Worm (Caenorhabditis elegans): ENCODE measurements around the gene unc-10.

Gene unc-10

ce11 chrX:7271968-7272367 lies 8.2 kb downstream of the unc-10 start, which contains the start of gene F46H5.11:
Gene F46H5.11, minus strand, starts transcription at chrX:7272068.
- no peak for TF ChIP-seq flt-1 (GFP tag; IDR thresholded peaks at IDR 0.05)
- TF ChIP-seq klf-2 (GFP tag; conservative IDR thresholded peaks at IDR 0.05), result no peak
- no peak for TF ChIP-seq T22C8.4 (GFP tag; IDR thresholded peaks at IDR 0.05)
- no peak for TF ChIP-seq med-1 (GFP tag; optimal IDR thresholded peaks at IDR 0.05; ENCODE audit: insufficient read depth)
- no peak for TF ChIP-seq tab-1 (GFP tag; IDR thresholded peaks at IDR 0.05)
- TF ChIP-seq ztf-23 (GFP tag; IDR thresholded peaks at IDR 0.05), result no peak
- no peak for TF ChIP-seq cog-1 (tag; optimal IDR thresholded peaks at IDR 0.05)

- no peak for TF ChIP-seq klf-2 (GFP tag; conservative IDR thresholded peaks at IDR 0.05)
- no peak for TF ChIP-seq ztf-23 (GFP tag; IDR thresholded peaks at IDR 0.05)
- no peak for TF ChIP-seq ztf-29 (GFP tag; IDR thresholded peaks at IDR 0.05)
- TF ChIP-seq flt-1 (GFP tag; IDR thresholded peaks at IDR 0.05), result no peak
- TF ChIP-seq cog-1 (tag; optimal IDR thresholded peaks at IDR 0.05), result no peak
- TF ChIP-seq tab-1 (GFP tag; IDR thresholded peaks at IDR 0.05), result no peak
- TF ChIP-seq T22C8.4 (GFP tag; IDR thresholded peaks at IDR 0.05), result no peak
- TF ChIP-seq ref-1 (GFP tag; conservative IDR thresholded peaks at IDR 0.05), result no peak
- TF ChIP-seq med-1 (GFP tag; optimal IDR thresholded peaks at IDR 0.05; ENCODE audit: insufficient read depth), result no peak
These were observed 10.7 kb downstream of the unc-10 start, which contains the start of gene grd-7 for ce11 chrX:7269379-7269778. Gene grd-7, minus strand, starts transcription at chrX:7269479.

- no peak for TF ChIP-seq med-1 (GFP tag; optimal IDR thresholded peaks at IDR 0.05; ENCODE audit: insufficient read depth)
- no peak for TF ChIP-seq ztf-23 (GFP tag; IDR thresholded peaks at IDR 0.05)
- no peak for TF ChIP-seq ref-1 (GFP tag; conservative IDR thresholded peaks at IDR 0.05)
These were observed 11.2 kb downstream of the unc-10 start for ce11 chrX:7268965-7269364.

ce11 chrX:7265348-7265747 lies 14.8 kb downstream of the unc-10 start, which contains the start of gene F46H5.2:
Gene F46H5.2, plus strand, starts transcription at chrX:7265648.
- TF ChIP-seq med-1 (GFP tag; optimal IDR thresholded peaks at IDR 0.05; ENCODE audit: insufficient read depth) (no peak), ztf-23 (GFP tag; IDR thresholded peaks at IDR 0.05) (no peak), cog-1 (tag; optimal IDR thresholded peaks at IDR 0.05) (no peak), tab-1 (GFP tag; IDR thresholded peaks at IDR 0.05) (no peak)

ce11 chrX:7264591-7265306 lies 15.4 kb downstream of the unc-10 start:
- TF ChIP-seq tab-1 (GFP tag; IDR thresholded peaks at IDR 0.05) (no peak), med-1 (GFP tag; optimal IDR thresholded peaks at IDR 0.05; ENCODE audit: insufficient read depth) (no peak), klf-2 (GFP tag; conservative IDR thresholded peaks at IDR 0.05) (no peak), flt-1 (GFP tag; IDR thresholded peaks at IDR 0.05) (peak; percentile 67; the same call in 1 of the 2 replicates), cog-1 (tag; optimal IDR thresholded peaks at IDR 0.05) (peak; percentile 75), T22C8.4 (GFP tag; IDR thresholded peaks at IDR 0.05) (no peak), ztf-29 (GFP tag; IDR thresholded peaks at IDR 0.05) (peak; percentile 78; the same call in 1 of the 2 replicates), ztf-23 (GFP tag; IDR thresholded peaks at IDR 0.05) (peak; percentile 58; the same call in 1 of the 2 replicates), ref-1 (GFP tag; conservative IDR thresholded peaks at IDR 0.05) (no peak)

- TF ChIP-seq flt-1 (GFP tag; IDR thresholded peaks at IDR 0.05), result no peak
- TF ChIP-seq ztf-23 (GFP tag; IDR thresholded peaks at IDR 0.05), result no peak
- no peak for TF ChIP-seq med-1 (GFP tag; optimal IDR thresholded peaks at IDR 0.05; ENCODE audit: insufficient read depth)
- no peak for TF ChIP-seq ztf-29 (GFP tag; IDR thresholded peaks at IDR 0.05)
- TF ChIP-seq ref-1 (GFP tag; conservative IDR thresholded peaks at IDR 0.05), result no peak
- TF ChIP-seq cog-1 (tag; optimal IDR thresholded peaks at IDR 0.05), result no peak
- no peak for TF ChIP-seq tab-1 (GFP tag; IDR thresholded peaks at IDR 0.05)
These were observed 19.6 kb downstream of the unc-10 start, which contains the start of gene lact-1 for ce11 chrX:7260327-7261019. Gene lact-1, minus strand, starts transcription at chrX:7260377.

ce11 chrX:7256891-7257290 lies 23.2 kb downstream of the unc-10 start, which contains the start of gene F46H5.5:
Gene F46H5.5, minus strand, starts transcription at chrX:7256991.
- TF ChIP-seq ztf-23 (GFP tag; IDR thresholded peaks at IDR 0.05), result no peak

- TF ChIP-seq T22C8.4 (GFP tag; IDR thresholded peaks at IDR 0.05), result no peak
- no peak for TF ChIP-seq ztf-29 (GFP tag; IDR thresholded peaks at IDR 0.05)
- TF ChIP-seq ztf-23 (GFP tag; IDR thresholded peaks at IDR 0.05), result no peak
- TF ChIP-seq cog-1 (tag; optimal IDR thresholded peaks at IDR 0.05), result peak; percentile 18
- TF ChIP-seq klf-2 (GFP tag; conservative IDR thresholded peaks at IDR 0.05), result no peak
- TF ChIP-seq med-1 (GFP tag; optimal IDR thresholded peaks at IDR 0.05; ENCODE audit: insufficient read depth), result no peak
These were observed 25.6 kb downstream of the unc-10 start, which contains the start of gene F46H5.4 for ce11 chrX:7254558-7254957. Gene F46H5.4, minus strand, starts transcription at chrX:7254610.

- no peak for TF ChIP-seq klf-2 (GFP tag; conservative IDR thresholded peaks at IDR 0.05)
- no peak for TF ChIP-seq ztf-23 (GFP tag; IDR thresholded peaks at IDR 0.05)
- no peak for TF ChIP-seq flt-1 (GFP tag; IDR thresholded peaks at IDR 0.05)
- TF ChIP-seq med-1 (GFP tag; optimal IDR thresholded peaks at IDR 0.05; ENCODE audit: insufficient read depth), result no peak
- no peak for TF ChIP-seq cog-1 (tag; optimal IDR thresholded peaks at IDR 0.05)
- no peak for TF ChIP-seq tab-1 (GFP tag; IDR thresholded peaks at IDR 0.05)
- no peak for TF ChIP-seq ref-1 (GFP tag; conservative IDR thresholded peaks at IDR 0.05)
- TF ChIP-seq T22C8.4 (GFP tag; IDR thresholded peaks at IDR 0.05), result no peak
- no peak for TF ChIP-seq ztf-29 (GFP tag; IDR thresholded peaks at IDR 0.05)
These were observed 35.4 kb downstream of the unc-10 start for ce11 chrX:7244756-7245155.

ce11 chrX:7242878-7243277 lies 37.2 kb downstream of the unc-10 start, which contains the start of gene F46H5.7:
Gene F46H5.7, minus strand, starts transcription at chrX:7242983.
- TF ChIP-seq tab-1 (GFP tag; IDR thresholded peaks at IDR 0.05) (no peak), flt-1 (GFP tag; IDR thresholded peaks at IDR 0.05) (no peak), T22C8.4 (GFP tag; IDR thresholded peaks at IDR 0.05) (no peak), med-1 (GFP tag; optimal IDR thresholded peaks at IDR 0.05; ENCODE audit: insufficient read depth) (no peak), ztf-23 (GFP tag; IDR thresholded peaks at IDR 0.05) (no peak), ref-1 (GFP tag; conservative IDR thresholded peaks at IDR 0.05) (no peak), ztf-29 (GFP tag; IDR thresholded peaks at IDR 0.05) (no peak), klf-2 (GFP tag; conservative IDR thresholded peaks at IDR 0.05) (no peak), cog-1 (tag; optimal IDR thresholded peaks at IDR 0.05) (no peak)
